Fruit fly (Drosophila melanogaster) whole organism, embryonic: ENCODE measurements around the gene COX5B.

Experiments used
- CG10147 ChIP-seq: fragments of 200-800 bp; sonication (Bioruptor generic); optimal IDR thresholded peaks from 2 replicates; lab custom pipeline; 2019; ENCODE audit warnings: missing biosample characterization, mild to moderate bottlenecking, missing genetic modification characterization, moderate library complexity
- CG10274 ChIP-seq: fragments of 200-800 bp; sonication (Bioruptor generic); optimal IDR thresholded peaks from 3 replicates; lab custom pipeline; 2017; ENCODE audit warnings: missing biosample characterization, mild to moderate bottlenecking, missing genetic modification characterization
- CG11093 ChIP-seq: fragments of 200-800 bp; sonication (Bioruptor generic); IDR thresholded peaks from 3 replicates; pipeline ENCODE4 v1.3.6; 2022; ENCODE audit warnings: missing biosample characterization, missing genetic modification characterization
- CG11723 ChIP-seq: fragments of 200-800 bp; sonication (Bioruptor generic); optimal IDR thresholded peaks from 2 replicates; lab custom pipeline; 2017; ENCODE audit warnings: missing biosample characterization, mild to moderate bottlenecking, missing genetic modification characterization
- CG13287 ChIP-seq: fragments of 200-800 bp; sonication (Bioruptor generic); IDR thresholded peaks from 2 replicates; pipeline ENCODE4 v1.3.6; 2022; ENCODE audit warnings: missing biosample characterization, missing genetic modification characterization; ENCODE audit not compliant: partially characterized antibody
- CG13624 ChIP-seq: fragments of 200-800 bp; sonication (Bioruptor generic); optimal IDR thresholded peaks from 2 replicates; lab custom pipeline; 2016; ENCODE audit warnings: missing biosample characterization, missing genetic modification characterization
- CG15601 ChIP-seq: fragments of 200-800 bp; sonication (Bioruptor generic); optimal IDR thresholded peaks from 3 replicates; lab custom pipeline; 2019; ENCODE audit warnings: missing biosample characterization, mild to moderate bottlenecking, missing genetic modification characterization, moderate library complexity
- CG17186 ChIP-seq: fragments of 200-800 bp; sonication (Bioruptor generic); optimal IDR thresholded peaks from 3 replicates; lab custom pipeline; 2017; ENCODE audit warnings: missing biosample characterization, missing genetic modification reagents, missing genetic modification characterization
- CG17568 ChIP-seq: fragments of 200-800 bp; sonication (Bioruptor generic); optimal IDR thresholded peaks from 2 replicates; lab custom pipeline; 2018; ENCODE audit warnings: missing biosample characterization, mild to moderate bottlenecking, missing genetic modification characterization, moderate library complexity
- CG1792 ChIP-seq: fragments of 200-800 bp; sonication (Bioruptor generic); optimal IDR thresholded peaks from 2 replicates; lab custom pipeline; 2016; ENCODE audit warnings: missing biosample characterization, missing genetic modification characterization
- CG18764 ChIP-seq: fragments of 200-800 bp; sonication (Bioruptor generic); optimal IDR thresholded peaks from 3 replicates; lab custom pipeline; 2016; ENCODE audit warnings: missing biosample characterization, missing genetic modification characterization
- CG2116 ChIP-seq: fragments of 200-800 bp; sonication (Bioruptor generic); optimal IDR thresholded peaks from 3 replicates; lab custom pipeline; 2018; ENCODE audit warnings: missing biosample characterization, mild to moderate bottlenecking, missing genetic modification characterization
- CG2889 ChIP-seq: fragments of 200-800 bp; sonication (Bioruptor generic); IDR thresholded peaks from 3 replicates; pipeline ENCODE4 v1.3.6; 2022; ENCODE audit warnings: missing biosample characterization, missing genetic modification characterization
- CG3281 ChIP-seq: fragments of 200-800 bp; sonication (Bioruptor generic); optimal IDR thresholded peaks from 3 replicates; lab custom pipeline; 2017; ENCODE audit warnings: missing biosample characterization, mild to moderate bottlenecking, missing genetic modification characterization
- CG3838 ChIP-seq: fragments of 200-800 bp; sonication (Bioruptor generic); optimal IDR thresholded peaks from 3 replicates; lab custom pipeline; 2016; ENCODE audit warnings: missing biosample characterization, missing genetic modification characterization
- CG4282 ChIP-seq: fragments of 200-800 bp; sonication (Bioruptor generic); optimal IDR thresholded peaks from 2 replicates; lab custom pipeline; 2016; ENCODE audit warnings: missing biosample characterization, missing genetic modification characterization
- CG4360 ChIP-seq: fragments of 200-800 bp; sonication (Bioruptor generic); IDR thresholded peaks from 2 replicates; pipeline ENCODE4 v1.3.6; 2022; ENCODE audit warnings: missing biosample characterization, missing genetic modification characterization
- CG4617 ChIP-seq: fragments of 200-800 bp; sonication (Bioruptor generic); optimal IDR thresholded peaks from 3 replicates; lab custom pipeline; 2016; ENCODE audit warnings: missing biosample characterization, missing genetic modification characterization, borderline replicate concordance
- CG7745 ChIP-seq: fragments of 200-800 bp; sonication (Bioruptor generic); optimal IDR thresholded peaks from 2 replicates; lab custom pipeline; 2018; ENCODE audit warnings: missing biosample characterization, mild to moderate bottlenecking, missing genetic modification characterization, moderate library complexity
- CG7786 ChIP-seq: fragments of 200-800 bp; sonication (Bioruptor generic); optimal IDR thresholded peaks from 2 replicates; lab custom pipeline; 2016; ENCODE audit warnings: missing biosample characterization, missing genetic modification characterization
- CG7839 ChIP-seq: fragments of 200-800 bp; sonication (Bioruptor generic); optimal IDR thresholded peaks from 3 replicates; lab custom pipeline; 2018; ENCODE audit warnings: missing biosample characterization, mild to moderate bottlenecking, missing genetic modification characterization, moderate library complexity
- CG8944 ChIP-seq: fragments of 200-800 bp; sonication (Bioruptor generic); optimal IDR thresholded peaks from 3 replicates; lab custom pipeline; 2016; ENCODE audit warnings: missing biosample characterization, missing genetic modification characterization
- CG9727 ChIP-seq: fragments of 200-800 bp; sonication (Bioruptor generic); optimal IDR thresholded peaks from 3 replicates; lab custom pipeline; 2017; ENCODE audit warnings: missing biosample characterization, mild to moderate bottlenecking, missing genetic modification characterization
- Deaf1 ChIP-seq: fragments of 200-800 bp; optimal IDR thresholded peaks from 3 replicates; lab custom pipeline; 2019; ENCODE audit warnings: missing biosample characterization, mild to moderate bottlenecking, missing genetic modification characterization, moderate library complexity
- Dek ChIP-seq: fragments of 200-800 bp; sonication (Bioruptor generic); optimal IDR thresholded peaks from 3 replicates; lab custom pipeline; 2019; ENCODE audit warnings: missing biosample characterization, mild to moderate bottlenecking, missing genetic modification characterization, moderate library complexity
- E2f1 ChIP-seq: fragments of 200-800 bp; sonication (Bioruptor generic); IDR thresholded peaks from 2 replicates; pipeline ENCODE4 v1.3.6; 2022; ENCODE audit warnings: missing biosample characterization, missing genetic modification characterization
- H15 ChIP-seq: fragments of 200-800 bp; sonication (Bioruptor generic); IDR thresholded peaks from 3 replicates; pipeline ENCODE4 v1.3.6; 2022; ENCODE audit warnings: missing biosample characterization, missing genetic modification characterization
- H2.0 ChIP-seq: fragments of 200-800 bp; sonication (Bioruptor generic); IDR thresholded peaks from 2 replicates; pipeline ENCODE4 v1.3.6; 2022; ENCODE audit warnings: missing biosample characterization, missing genetic modification characterization
- HHEX ChIP-seq: fragments of 200-800 bp; sonication (Bioruptor generic); optimal IDR thresholded peaks from 3 replicates; lab custom pipeline; 2017; ENCODE audit warnings: missing biosample characterization, mild to moderate bottlenecking, missing genetic modification characterization, missing genetic modification reagents
- Kr ChIP-seq: fragments of 200-800 bp; sonication (Bioruptor generic); optimal IDR thresholded peaks from 2 replicates; lab custom pipeline; 2017; ENCODE audit warnings: missing biosample characterization, mild to moderate bottlenecking, missing genetic modification characterization
- PHDP ChIP-seq: fragments of 200-800 bp; sonication (Bioruptor generic); optimal IDR thresholded peaks from 3 replicates; lab custom pipeline; 2018; ENCODE audit warnings: missing biosample characterization, mild to moderate bottlenecking, missing genetic modification characterization, moderate library complexity
- Stat92E ChIP-seq, 3 experiments: fragments of >200 bp in 2 of 3; fragments of 200-800 bp in 1 of 3; sonication (Bioruptor generic) in 1 of 3; optimal IDR thresholded peaks; 2 replicates each; lab custom pipeline; 2017 to 2019; ENCODE audit warnings: missing biosample characterization in 3 of 3, missing genetic modification characterization in 3 of 3, mild to moderate bottlenecking in 1 of 3, moderate library complexity in 1 of 3
- abd-A ChIP-seq: fragments of 200-800 bp; sonication (Bioruptor generic); optimal IDR thresholded peaks from 3 replicates; lab custom pipeline; 2019; ENCODE audit warnings: missing biosample characterization, mild to moderate bottlenecking, missing genetic modification characterization, moderate library complexity
- amos ChIP-seq: fragments of 200-800 bp; sonication (Bioruptor generic); IDR thresholded peaks from 2 replicates; pipeline ENCODE4 v1.3.6; 2022; ENCODE audit warnings: missing biosample characterization, missing genetic modification characterization; ENCODE audit not compliant: partially characterized antibody
- chm ChIP-seq: fragments of 200-800 bp; sonication (Bioruptor generic); IDR thresholded peaks from 2 replicates; pipeline ENCODE4 v1.3.6; 2022; ENCODE audit warnings: missing biosample characterization, missing genetic modification characterization
- dmrt99B ChIP-seq: fragments of 200-800 bp; sonication (Bioruptor generic); optimal IDR thresholded peaks from 2 replicates; lab custom pipeline; 2018; ENCODE audit warnings: missing biosample characterization, mild to moderate bottlenecking, missing genetic modification characterization, moderate library complexity
- jumu ChIP-seq: fragments of 200-800 bp; sonication (Bioruptor generic); optimal IDR thresholded peaks from 3 replicates; lab custom pipeline; 2016; ENCODE audit warnings: missing biosample characterization, missing genetic modification characterization
- kay ChIP-seq: fragments of 200-800 bp; sonication (Bioruptor generic); optimal IDR thresholded peaks from 2 replicates; lab custom pipeline; 2016; ENCODE audit warnings: missing biosample characterization, missing genetic modification characterization
- lola ChIP-seq, 3 experiments: fragments of >200 bp in 2 of 3; fragments of 200-800 bp in 1 of 3; sonication (Bioruptor generic) in 1 of 3; optimal IDR thresholded peaks; 2 replicates each; lab custom pipeline; 2017 to 2019; ENCODE audit warnings: missing biosample characterization in 3 of 3, missing genetic modification characterization in 3 of 3, mild to moderate bottlenecking in 1 of 3, moderate library complexity in 1 of 3
- lov ChIP-seq, 2 experiments: fragments of 200-800 bp in 1 of 2; fragments of >200 bp in 1 of 2; sonication (Bioruptor generic) in 1 of 2; IDR thresholded peaks in 1 of 2; optimal IDR thresholded peaks in 1 of 2; 2 replicates in 1 of 2; 3 replicates in 1 of 2; pipeline versions ENCODE4 v1.3.6 to Lab custom; 2017 to 2022; ENCODE audit warnings: missing biosample characterization in 1 of 2, missing genetic modification characterization in 1 of 2
- mirr ChIP-seq: fragments of 200-800 bp; sonication (Bioruptor generic); optimal IDR thresholded peaks from 3 replicates; lab custom pipeline; 2018; ENCODE audit warnings: missing biosample characterization, mild to moderate bottlenecking, missing genetic modification characterization
- org-1 ChIP-seq: fragments of 200-800 bp; sonication (Bioruptor generic); optimal IDR thresholded peaks from 2 replicates; lab custom pipeline; 2017; ENCODE audit warnings: missing biosample characterization, missing genetic modification characterization
- phol ChIP-seq: fragments of 200-800 bp; sonication (Bioruptor generic); optimal IDR thresholded peaks from 3 replicates; lab custom pipeline; 2018; ENCODE audit warnings: missing biosample characterization, mild to moderate bottlenecking, missing genetic modification characterization, moderate library complexity
- pnt ChIP-seq: fragments of 200-800 bp; sonication (Bioruptor generic); optimal IDR thresholded peaks from 3 replicates; lab custom pipeline; 2016; ENCODE audit warnings: missing biosample characterization, missing genetic modification characterization
- sd ChIP-seq: fragments of 200-800 bp; sonication (Bioruptor generic); optimal IDR thresholded peaks from 3 replicates; lab custom pipeline; 2018; ENCODE audit warnings: missing biosample characterization, mild to moderate bottlenecking, missing genetic modification characterization, moderate library complexity
- sim ChIP-seq: fragments of 200-800 bp; sonication (Bioruptor generic); IDR thresholded peaks from 2 replicates; pipeline ENCODE4 v1.3.6; 2022; ENCODE audit warnings: missing biosample characterization, missing genetic modification characterization
- zfh2 ChIP-seq: fragments of 200-800 bp; sonication (Bioruptor generic); optimal IDR thresholded peaks from 2 replicates; lab custom pipeline; 2016; ENCODE audit warnings: missing biosample characterization, missing genetic modification characterization

The COX5B gene

DNA sequence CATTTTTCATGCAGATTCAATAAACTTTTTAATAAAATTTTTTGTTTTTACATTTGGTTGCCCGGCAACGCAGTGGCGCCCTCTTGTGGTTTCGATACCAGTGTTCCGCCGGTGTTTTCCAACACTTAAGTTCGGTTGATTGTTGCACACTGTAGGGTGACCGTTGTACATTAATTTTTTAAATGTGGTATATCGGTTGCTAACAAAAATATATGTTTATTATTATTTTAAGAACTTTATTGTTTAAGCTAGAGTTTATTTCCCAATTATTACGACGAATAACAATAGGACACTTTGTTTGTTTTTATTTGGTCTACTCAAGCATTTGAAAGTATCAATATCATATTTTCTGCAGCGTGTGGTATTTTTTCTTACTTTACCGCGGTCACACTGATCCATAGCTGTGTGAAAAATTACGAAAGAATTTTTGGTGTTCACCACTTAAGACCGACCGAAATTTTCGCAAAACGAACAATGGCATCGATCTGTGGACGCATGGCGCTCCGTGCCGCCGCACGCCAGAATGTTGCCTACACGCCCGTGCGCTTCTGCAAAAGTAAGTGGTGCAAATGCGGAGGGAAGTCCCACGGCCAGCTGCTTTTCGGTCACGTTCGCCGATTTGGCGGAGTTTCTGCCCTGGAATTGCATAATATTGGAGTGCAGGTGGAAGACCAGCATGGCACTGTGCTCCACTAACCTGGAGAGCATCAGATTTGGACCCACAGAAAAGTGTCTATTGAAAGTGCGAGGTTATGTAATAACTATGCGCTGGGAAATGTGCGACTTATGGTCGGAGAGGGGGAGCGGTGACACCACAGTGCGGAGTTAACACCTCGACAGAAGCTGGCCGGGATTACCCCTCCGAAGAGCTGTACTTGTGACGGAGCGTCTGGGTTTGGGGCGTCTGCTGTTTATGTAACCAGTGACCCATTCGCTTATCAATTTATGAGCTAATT lies at the start of gene COX5B, which contains the start of gene IFT52 (continued):
- TF ChIP-seq CG9727 (GFP tag; lab: Kevin White, UChicago) (peak; percentile 37), CG2889 (GFP tag; lab: Robert Waterston, UW) (no peak), H15 (GFP tag; lab: Robert Waterston, UW) (peak; percentile 68; the same call in 1 of the 3 replicates), PHDP (tag; lab: Kevin White, UChicago) (no peak), CG3838 (no peak), CG3281 (GFP tag; lab: Kevin White, UChicago) (peak; percentile 52), E2f1 (peak; percentile 61), CG13624 (GFP tag; lab: Kevin White, UChicago) (peak; percentile 76), pnt (GFP tag; lab: Kevin White, UChicago) (peak; percentile 55), CG7839 (tag; lab: Kevin White, UChicago) (peak; percentile 61), CG13287 (GFP tag; lab: Robert Waterston, UW) (peak; percentile 57), CG17568 (GFP tag; lab: Kevin White, UChicago) (no peak), CG7786 (no peak), CG15601 (tag; lab: Kevin White, UChicago) (peak; percentile 73), sim (no peak), CG7745 (tag; lab: Kevin White, UChicago) (no peak), Dek (tag; lab: Kevin White, UChicago) (peak; percentile 2), CG11093 (no peak), zfh2 (GFP tag; lab: Kevin White, UChicago) (no peak), jumu (GFP tag; lab: Kevin White, UChicago) (peak; percentile 77), H2.0 (GFP tag; lab: Robert Waterston, UW) (peak; percentile 59; the same call in 1 of the 2 replicates), lola (GFP tag; optimal IDR thresholded peaks at IDR 0.05; lab: Kevin White, UChicago) (peak in 1 of 3 experiments; percentile 53), CG1792 (GFP tag; lab: Kevin White, UChicago) (peak; percentile 38), sd (tag; lab: Kevin White, UChicago) (peak; percentile 57), Stat92E (GFP tag; optimal IDR thresholded peaks at IDR 0.05; lab: Kevin White, UChicago) (peak in 1 of 3 experiments; percentile 31), CG4282 (no peak), CG18764 (GFP tag; lab: Kevin White, UChicago) (peak; percentile 69), lov (optimal IDR thresholded peaks at IDR 0.05; lab: Kevin White, UChicago) (no peak), lov (GFP tag; IDR thresholded peaks at IDR 0.05; lab: Robert Waterston, UW) (peak; percentile 44; the same call in 1 of the 3 replicates), CG11723 (GFP tag; lab: Kevin White, UChicago) (peak; percentile 7), CG10274 (no peak), abd-A (tag; lab: Kevin White, UChicago) (no peak), org-1 (GFP tag; lab: Kevin White, UChicago) (no peak), chm (GFP tag; lab: Robert Waterston, UW) (no peak), CG2116 (GFP tag; lab: Kevin White, UChicago) (peak; percentile 64), CG4617 (peak; percentile 60), HHEX (GFP tag; lab: Kevin White, UChicago) (peak; percentile 58), Kr (GFP tag; lab: Kevin White, UChicago) (no peak), CG10147 (GFP tag; lab: Kevin White, UChicago) (peak; percentile 44), phol (tag; lab: Kevin White, UChicago) (peak; percentile 72), amos (GFP tag; lab: Robert Waterston, UW) (peak; percentile 60), CG17186 (GFP tag; lab: Kevin White, UChicago) (peak; percentile 42), dmrt99B (peak; percentile 23), mirr (no peak), kay (GFP tag; lab: Kevin White, UChicago) (peak; percentile 15), CG4360 (GFP tag; lab: Robert Waterston, UW) (no peak), CG8944 (no peak), Deaf1 (tag; lab: Kevin White, UChicago) (no peak)
